Worm (Caenorhabditis elegans): ENCODE data around the gene ulp-2.

ce11 chrII:4920608-4921007 lies 39.1 kb downstream of the ulp-2 start:
- no peak for TF ChIP-seq unc-62 (GFP tag; optimal IDR thresholded peaks at IDR 0.05)
- no peak for TF ChIP-seq zag-1 (tag; optimal IDR thresholded peaks at IDR 0.05)
- TF ChIP-seq ces-1 (GFP tag; optimal IDR thresholded peaks at IDR 0.05): no peak

Measured in whole organism, L1 larva.